Worm (Caenorhabditis elegans) whole organism, L4 larva: Measurements from ENCODE around the gene T16G12.13.

ENCODE experiments used
- F37D6.2 ChIP-seq: sonication (generic microtip); optimal IDR thresholded peaks from 2 replicates; lab custom pipeline; 2016; ENCODE audit warnings: mild to moderate bottlenecking, missing genetic modification characterization, missing compliant biosample characterization
- F44E2.7 ChIP-seq: fragments of 200-800 bp; sonication (Bioruptor generic); IDR thresholded peaks from 2 replicates; pipeline ENCODE4 v2.1.2; 2022; ENCODE audit warnings: missing genetic modification characterization, missing compliant biosample characterization
- F49E8.2 ChIP-seq: sonication (generic microtip); optimal IDR thresholded peaks from 2 replicates; lab custom pipeline; 2016; ENCODE audit warnings: missing compliant biosample characterization, mild to moderate bottlenecking, missing genetic modification characterization, borderline replicate concordance
- R02D3.7 ChIP-seq: fragments of 150-350 bp; sonication (generic microtip); optimal IDR thresholded peaks from 3 replicates; lab custom pipeline; 2014; ENCODE audit warnings: missing biosample characterization, missing genetic modification characterization
- Y105C5A.15 ChIP-seq: fragments of 200-800 bp; sonication (Bioruptor generic); IDR thresholded peaks from 2 replicates; pipeline ENCODE4 v1.3.6; 2022; ENCODE audit warnings: missing genetic modification characterization, missing compliant biosample characterization
- Y5F2A.4 ChIP-seq: fragments of 200-800 bp; sonication (Bioruptor generic); optimal IDR thresholded peaks from 2 replicates; lab custom pipeline; 2018; ENCODE audit warnings: mild to moderate bottlenecking, missing genetic modification characterization, missing compliant biosample characterization
- Y75B8A.6 ChIP-seq: fragments of 200-800 bp; sonication (Bioruptor generic); IDR thresholded peaks from 2 replicates; pipeline ENCODE4 v1.3.6; 2022; ENCODE audit warnings: missing genetic modification reagents, missing genetic modification characterization, missing compliant biosample characterization
- aha-1 ChIP-seq: fragments of 150-350 bp; peaks from one replicate; lab custom pipeline; 2014; ENCODE audit warnings: missing biosample characterization, missing genetic modification characterization
- aly-2 ChIP-seq: sonication (generic microtip); optimal IDR thresholded peaks from 2 replicates; lab custom pipeline; 2018; ENCODE audit warnings: missing biosample characterization, missing genetic modification characterization
- attf-4 ChIP-seq: sonication (generic microtip); optimal IDR thresholded peaks from 3 replicates; lab custom pipeline; 2017; ENCODE audit warnings: missing biosample characterization, missing genetic modification characterization
- cey-2 ChIP-seq: sonication (generic microtip); optimal IDR thresholded peaks from 3 replicates; lab custom pipeline; 2017; ENCODE audit warnings: missing genetic modification characterization, mild to moderate bottlenecking, missing compliant biosample characterization, antibody characterized with exemption, borderline replicate concordance; ENCODE audit not compliant: insufficient read depth
- ctbp-1 ChIP-seq: fragments of 200-800 bp; sonication (Bioruptor generic); IDR thresholded peaks from 2 replicates; pipeline ENCODE4 v1.3.6; 2022; ENCODE audit warnings: missing genetic modification reagents, missing genetic modification characterization, missing compliant biosample characterization
- daf-19 ChIP-seq: fragments of 200-800 bp; sonication (Bioruptor generic); conservative IDR thresholded peaks from 2 replicates; pipeline ENCODE4 v1.3.6; 2022; ENCODE audit warnings: missing genetic modification characterization, missing compliant biosample characterization
- daf-8 ChIP-seq: fragments of 200-800 bp; sonication (Bioruptor generic); IDR thresholded peaks from 2 replicates; pipeline ENCODE4 v1.3.6; 2022; ENCODE audit warnings: missing genetic modification characterization, missing compliant biosample characterization
- dmd-6 ChIP-seq: fragments of 200-800 bp; sonication (Bioruptor generic); IDR thresholded peaks from 2 replicates; pipeline ENCODE4 v1.3.6; 2022; ENCODE audit warnings: missing genetic modification reagents, missing genetic modification characterization, missing compliant biosample characterization
- dmd-8 ChIP-seq: fragments of 200-800 bp; sonication (Bioruptor generic); IDR thresholded peaks from 2 replicates; pipeline ENCODE4 v1.3.6; 2022; ENCODE audit warnings: missing genetic modification characterization, missing compliant biosample characterization
- dmd-9 ChIP-seq: fragments of 200-800 bp; sonication (Bioruptor generic); IDR thresholded peaks from 2 replicates; pipeline ENCODE4 v1.3.6; 2022; ENCODE audit warnings: missing genetic modification reagents, missing genetic modification characterization, missing compliant biosample characterization
- duxl-1 ChIP-seq: sonication (generic microtip); optimal IDR thresholded peaks from 2 replicates; lab custom pipeline; 2016; ENCODE audit warnings: mild to moderate bottlenecking, missing genetic modification characterization, moderate library complexity, missing compliant biosample characterization; ENCODE audit not compliant: poor library complexity
- fos-1 ChIP-seq: fragments of 150-350 bp; optimal IDR thresholded peaks from 2 replicates; lab custom pipeline; 2014; ENCODE audit warnings: missing biosample characterization, missing genetic modification characterization
- hif-1 ChIP-seq, 2 experiments: sonication (generic microtip); optimal IDR thresholded peaks; 2 replicates each; lab custom pipeline; 2016 to 2017; ENCODE audit warnings: missing compliant biosample characterization in 2 of 2, missing genetic modification characterization in 2 of 2, missing genetic modification reagents in 2 of 2, missing genotype in 2 of 2, mild to moderate bottlenecking in 1 of 2
- jun-1 ChIP-seq: fragments of 150-350 bp; optimal IDR thresholded peaks from 2 replicates; lab custom pipeline; 2014; ENCODE audit warnings: missing biosample characterization, missing genetic modification reagents, missing genetic modification characterization
- lim-7 ChIP-seq: fragments of 200-800 bp; sonication (Bioruptor generic); IDR thresholded peaks from 2 replicates; pipeline ENCODE4 v1.3.6; 2022; ENCODE audit warnings: missing genetic modification characterization, missing compliant biosample characterization
- lin-1 ChIP-seq: fragments of 200-800 bp; sonication (Bioruptor generic); IDR thresholded peaks from 2 replicates; pipeline ENCODE4 v1.3.6; 2022; ENCODE audit warnings: missing genetic modification reagents, missing genetic modification characterization, missing compliant biosample characterization
- lin-15B ChIP-seq: fragments of 150-350 bp; sonication (generic microtip); optimal IDR thresholded peaks from 3 replicates; lab custom pipeline; 2014; ENCODE audit warnings: missing biosample characterization, missing genetic modification characterization
- lin-38 ChIP-seq: fragments of 200-800 bp; sonication (Bioruptor generic); IDR thresholded peaks from 2 replicates; pipeline ENCODE4 v1.3.6; 2022; ENCODE audit warnings: missing genetic modification reagents, missing genetic modification characterization, missing compliant biosample characterization
- lin-39 ChIP-seq: fragments of 150-350 bp; optimal IDR thresholded peaks from 2 replicates; lab custom pipeline; 2014; ENCODE audit warnings: missing biosample characterization, missing genetic modification reagents, missing genetic modification characterization
- lir-3 ChIP-seq: sonication (generic microtip); optimal IDR thresholded peaks from 2 replicates; lab custom pipeline; 2016; ENCODE audit warnings: mild to moderate bottlenecking, missing genetic modification characterization, missing compliant biosample characterization
- lsy-2 ChIP-seq, 2 experiments: fragments of 150-350 bp in 1 of 2; sonication (generic microtip) in 1 of 2; optimal IDR thresholded peaks; 2 replicates each; lab custom pipeline; 2014 to 2017; ENCODE audit warnings: missing biosample characterization in 2 of 2, missing genetic modification characterization in 2 of 2
- madf-5 ChIP-seq, 2 experiments: fragments of 200-800 bp; sonication (Bioruptor generic); IDR thresholded peaks; 2 replicates each; pipeline ENCODE4 v1.3.6; 2022; ENCODE audit warnings: missing compliant biosample characterization in 2 of 2, missing genetic modification characterization in 2 of 2
- mdl-1 ChIP-seq, 2 experiments: fragments of 150-350 bp in 1 of 2; sonication (generic microtip) in 1 of 2; optimal IDR thresholded peaks; 2 replicates each; lab custom pipeline; 2014 to 2017; ENCODE audit warnings: missing biosample characterization in 2 of 2, missing genetic modification characterization in 2 of 2
- mdt-29 ChIP-seq: fragments of 200-800 bp; sonication (Bioruptor generic); IDR thresholded peaks from 2 replicates; pipeline ENCODE4 v1.3.6; 2022; ENCODE audit warnings: missing genetic modification reagents, missing genetic modification characterization, missing compliant biosample characterization
- mep-1 ChIP-seq: fragments of 150-350 bp; sonication (generic microtip); optimal IDR thresholded peaks from 3 replicates; lab custom pipeline; 2014; ENCODE audit warnings: missing biosample characterization, missing genetic modification characterization
- nhr-11 ChIP-seq: fragments of 150-350 bp; optimal IDR thresholded peaks from 2 replicates; lab custom pipeline; 2014; ENCODE audit warnings: missing biosample characterization, missing genetic modification characterization
- nhr-237 ChIP-seq: sonication (generic microtip); optimal IDR thresholded peaks from 2 replicates; lab custom pipeline; 2017; ENCODE audit warnings: missing biosample characterization, missing genetic modification characterization
- nhr-25 ChIP-seq: sonication (generic microtip); optimal IDR thresholded peaks from 2 replicates; lab custom pipeline; 2017; ENCODE audit warnings: missing genetic modification characterization, mild to moderate bottlenecking, missing compliant biosample characterization, antibody characterized with exemption, moderate library complexity, borderline replicate concordance; ENCODE audit not compliant: insufficient read depth
- nhr-41 ChIP-seq: fragments of 200-800 bp; sonication (Bioruptor generic); IDR thresholded peaks from 2 replicates; pipeline ENCODE4 v1.3.6; 2022; ENCODE audit warnings: missing genetic modification reagents, missing genetic modification characterization, missing compliant biosample characterization
- nhr-6 ChIP-seq: fragments of 150-350 bp; optimal IDR thresholded peaks from 2 replicates; lab custom pipeline; 2014; ENCODE audit warnings: missing biosample characterization, missing genetic modification characterization
- nhr-76 ChIP-seq: fragments of 150-350 bp; optimal IDR thresholded peaks from 2 replicates; lab custom pipeline; 2014; ENCODE audit warnings: missing biosample characterization, missing genetic modification characterization
- pha-4 ChIP-seq, 2 experiments: fragments of 150-350 bp in 1 of 2; fragments of 200-800 bp in 1 of 2; sonication (Bioruptor generic) in 1 of 2; IDR thresholded peaks in 1 of 2; optimal IDR thresholded peaks in 1 of 2; 2 replicates each; pipeline versions ENCODE4 v1.3.6 to Lab custom; 2014 to 2022; ENCODE audit warnings: missing genetic modification characterization in 2 of 2, missing genetic modification reagents in 2 of 2, missing biosample characterization in 1 of 2, missing compliant biosample characterization in 1 of 2
- php-3 ChIP-seq: fragments of 200-800 bp; sonication (Bioruptor generic); IDR thresholded peaks from 2 replicates; pipeline ENCODE4 v1.3.6; 2022; ENCODE audit warnings: missing genetic modification reagents, missing genetic modification characterization, missing compliant biosample characterization
- pqm-1 ChIP-seq: sonication (generic microtip); optimal IDR thresholded peaks from 2 replicates; lab custom pipeline; 2017; ENCODE audit warnings: missing biosample characterization, missing genetic modification characterization
- saeg-2 ChIP-seq: fragments of 200-800 bp; sonication (Bioruptor generic); IDR thresholded peaks from 2 replicates; pipeline ENCODE4 v1.3.6; 2022; ENCODE audit warnings: missing genetic modification reagents, missing genetic modification characterization, missing compliant biosample characterization
- sdz-12 ChIP-seq: fragments of 200-800 bp; sonication (Bioruptor generic); optimal IDR thresholded peaks from 2 replicates; lab custom pipeline; 2018; ENCODE audit warnings: mild to moderate bottlenecking, missing genetic modification characterization, missing compliant biosample characterization
- set-16 ChIP-seq: fragments of 200-800 bp; sonication (Bioruptor generic); IDR thresholded peaks from 2 replicates; pipeline ENCODE4 v1.3.6; 2022; ENCODE audit warnings: missing genetic modification reagents, missing genetic modification characterization, missing compliant biosample characterization
- snpc-4 ChIP-seq: fragments of 150-350 bp; optimal IDR thresholded peaks from 2 replicates; lab custom pipeline; 2014; ENCODE audit warnings: missing biosample characterization, missing genetic modification characterization
- unc-130 ChIP-seq: sonication (generic microtip); optimal IDR thresholded peaks from 2 replicates; lab custom pipeline; 2016; ENCODE audit warnings: missing genetic modification reagents, missing genetic modification characterization, missing compliant biosample characterization
- unc-39 ChIP-seq: sonication (generic microtip); optimal IDR thresholded peaks from 2 replicates; lab custom pipeline; 2017; ENCODE audit warnings: missing biosample characterization, missing genetic modification characterization
- vab-7 ChIP-seq: fragments of 200-800 bp; sonication (Bioruptor generic); IDR thresholded peaks from 2 replicates; pipeline ENCODE4 v1.3.6; 2022; ENCODE audit warnings: missing genetic modification reagents, missing genetic modification characterization, missing compliant biosample characterization
- zfp-3 ChIP-seq: fragments of 200-800 bp; sonication (Bioruptor generic); conservative IDR thresholded peaks from 2 replicates; pipeline ENCODE4 v1.3.6; 2022; ENCODE audit warnings: missing genetic modification reagents, missing genetic modification characterization, missing compliant biosample characterization
- zip-11 ChIP-seq: fragments of 200-800 bp; sonication (Bioruptor generic); IDR thresholded peaks from 2 replicates; pipeline ENCODE4 v1.3.6; 2022; ENCODE audit warnings: missing genetic modification characterization, missing compliant biosample characterization
- zip-2 ChIP-seq: fragments of 150-350 bp; optimal IDR thresholded peaks from 2 replicates; lab custom pipeline; 2014; ENCODE audit warnings: missing biosample characterization, missing genetic modification characterization

The T16G12.13 gene

DNA sequence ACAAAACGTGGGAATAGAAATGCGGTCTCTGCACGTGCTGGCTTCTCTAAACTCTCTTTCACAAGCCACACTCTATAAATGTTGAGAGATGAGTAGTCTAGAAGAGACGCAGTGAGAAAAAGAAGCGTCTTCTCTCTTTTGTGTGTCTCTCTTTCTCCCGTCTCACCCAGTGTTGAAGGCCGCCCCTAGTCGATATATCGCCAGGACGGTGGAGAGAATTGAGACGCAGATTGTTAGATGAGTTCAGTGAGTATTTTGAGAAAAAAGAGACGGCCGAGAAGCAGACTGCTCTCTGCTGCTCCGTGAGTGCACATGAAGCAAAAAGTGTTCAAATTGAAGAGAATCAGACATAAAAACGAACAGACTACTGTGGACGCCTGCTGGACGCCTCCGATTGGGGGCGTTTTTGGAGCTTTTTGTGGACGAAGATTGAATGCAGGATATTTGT is 35.9 kb downstream of the T16G12.13 start:
- TF ChIP-seq attf-4 (tag; lab: Kevin White, UChicago) (no peak), snpc-4 (tag; lab: Kevin White, UChicago) (no peak), mep-1 (tag; lab: Kevin White, UChicago) (peak; percentile 91), saeg-2 (GFP tag; lab: Robert Waterston, UW) (peak; percentile 50; the same call in 1 of the 2 replicates), mdl-1 (tag; optimal IDR thresholded peaks at IDR 0.05; lab: Kevin White, UChicago) (peak; percentile 98 to 99), Y75B8A.6 (GFP tag; lab: Robert Waterston, UW) (no peak), Y105C5A.15 (GFP tag; lab: Robert Waterston, UW) (no peak), daf-19 (peak; percentile 62; the same call in 1 of the 2 replicates), lin-38 (no peak; the same call in 1 of the 2 replicates), vab-7 (0 out of 2 replicates have a peak, but pooled peaks have one; percentile 41), F44E2.7 (no peak), unc-39 (tag; lab: Kevin White, UChicago) (no peak), F49E8.2 (tag; lab: Kevin White, UChicago) (no peak), nhr-76 (tag; lab: Kevin White, UChicago) (no peak), php-3 (GFP tag; lab: Robert Waterston, UW) (peak; percentile 79), jun-1 (tag; lab: Kevin White, UChicago) (peak; percentile 76), nhr-6 (tag; lab: Kevin White, UChicago) (peak; percentile 92), R02D3.7 (tag; lab: Kevin White, UChicago) (no peak), nhr-41 (GFP tag; lab: Robert Waterston, UW) (no peak), duxl-1 (no peak), dmd-6 (GFP tag; lab: Robert Waterston, UW) (peak; percentile 89), hif-1 (tag; optimal IDR thresholded peaks at IDR 0.05; lab: Kevin White, UChicago) (peak in 1 of 2 experiments; percentile 77), zip-11 (GFP tag; lab: Robert Waterston, UW) (no peak), pqm-1 (tag; lab: Kevin White, UChicago) (peak; percentile 27), pha-4 (GFP tag; IDR thresholded peaks at IDR 0.05; lab: Robert Waterston, UW) (peak; percentile 67), pha-4 (tag; optimal IDR thresholded peaks at IDR 0.05; lab: Kevin White, UChicago) (peak; percentile 85), zip-2 (tag; lab: Kevin White, UChicago) (no peak), fos-1 (tag; lab: Kevin White, UChicago) (no peak), lin-1 (GFP tag; lab: Robert Waterston, UW) (peak; percentile 80), daf-8 (no peak), madf-5 (GFP tag; IDR thresholded peaks at IDR 0.05; lab: Robert Waterston, UW) (no peak), lir-3 (tag; lab: Kevin White, UChicago) (no peak), mdt-29 (GFP tag; lab: Robert Waterston, UW) (no peak), cey-2 (tag; lab: Kevin White, UChicago) (peak; percentile 34), F37D6.2 (tag; lab: Kevin White, UChicago) (peak; percentile 71), zfp-3 (GFP tag; lab: Robert Waterston, UW) (no peak), sdz-12 (GFP tag; lab: Kevin White, UChicago) (no peak), lin-15B (no peak), nhr-237 (tag; lab: Kevin White, UChicago) (no peak), dmd-9 (GFP tag; lab: Robert Waterston, UW) (no peak), unc-130 (no peak), lim-7 (GFP tag; lab: Robert Waterston, UW) (no peak), lin-39 (tag; lab: Kevin White, UChicago) (no peak), lsy-2 (tag; optimal IDR thresholded peaks at IDR 0.05; lab: Kevin White, UChicago) (peak; percentile 70 to 93), ctbp-1 (GFP tag; lab: Robert Waterston, UW) (peak; percentile 85), aha-1 (peak; percentile 98), nhr-25 (tag; lab: Kevin White, UChicago) (peak; percentile 67), dmd-8 (GFP tag; lab: Robert Waterston, UW) (no peak), Y5F2A.4 (no peak), nhr-11 (peak; percentile 79), aly-2 (no peak), set-16 (GFP tag; lab: Robert Waterston, UW) (peak; percentile 53)
